Fruit fly (Drosophila melanogaster) whole organism, prepupa: ENCODE data around the gene Cpr62Bb.

Source experiments
- CG32006 ChIP-seq: fragments of 200-800 bp; sonication (Bioruptor generic); optimal IDR thresholded peaks from 3 replicates; lab custom pipeline; 2017; ENCODE audit warnings: missing biosample characterization, mild to moderate bottlenecking, missing genetic modification characterization
- CG6163 ChIP-seq: fragments of 200-800 bp; sonication (Bioruptor generic); IDR thresholded peaks from 3 replicates; pipeline ENCODE4 v1.3.6; 2022; ENCODE audit warnings: missing biosample characterization, missing genetic modification characterization
- CG8632 ChIP-seq: fragments of 200-800 bp; sonication (Bioruptor generic); optimal IDR thresholded peaks from 3 replicates; lab custom pipeline; 2016; ENCODE audit warnings: missing biosample characterization, missing genetic modification characterization
- acj6 ChIP-seq: fragments of 200-800 bp; sonication (Bioruptor generic); optimal IDR thresholded peaks from 3 replicates; lab custom pipeline; 2016; ENCODE audit warnings: missing biosample characterization, missing genetic modification characterization
- esn ChIP-seq: fragments of 200-800 bp; sonication (Bioruptor generic); optimal IDR thresholded peaks from 2 replicates; lab custom pipeline; 2016; ENCODE audit warnings: missing biosample characterization, mild to moderate bottlenecking, missing genetic modification characterization, moderate library complexity
- pdm3 ChIP-seq: fragments of 200-800 bp; sonication (Bioruptor generic); optimal IDR thresholded peaks from 3 replicates; lab custom pipeline; 2016; ENCODE audit warnings: missing biosample characterization, missing genetic modification characterization
- spab ChIP-seq: fragments of 200-800 bp; sonication (Bioruptor generic); optimal IDR thresholded peaks from 2 replicates; lab custom pipeline; 2017; ENCODE audit warnings: missing biosample characterization, mild to moderate bottlenecking, missing genetic modification characterization, missing genetic modification reagents
- svp ChIP-seq: fragments of 200-800 bp; sonication (Bioruptor generic); peaks from one replicate; lab custom pipeline; 2016; ENCODE audit warnings: missing biosample characterization, missing genetic modification characterization

DNA sequence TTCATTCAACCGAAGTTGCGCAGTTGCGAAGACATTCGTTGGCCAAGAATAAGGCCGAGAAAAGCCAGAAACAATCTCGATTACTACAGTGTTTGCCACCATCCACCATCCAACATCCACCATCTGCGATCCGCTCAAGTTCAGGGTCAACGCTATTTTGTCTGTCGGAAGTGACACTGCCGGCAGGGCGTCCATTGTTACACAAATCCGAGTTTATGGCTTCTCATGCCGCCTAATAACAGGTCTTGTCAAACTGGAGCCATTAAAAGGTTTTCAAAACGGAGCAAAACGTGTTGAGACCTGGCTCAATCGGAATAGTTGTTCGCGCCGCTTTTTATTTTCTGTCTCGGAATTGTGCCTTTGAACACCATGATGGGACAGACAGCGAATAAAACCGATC is 16.1 kb downstream of the Cpr62Bb start:
- TF ChIP-seq spab = no peak
- no peak for TF ChIP-seq CG6163 (GFP tag; lab: Robert Waterston, UW)
- no peak for TF ChIP-seq acj6 (GFP tag; lab: Kevin White, UChicago)
- no peak for TF ChIP-seq pdm3 (GFP tag; lab: Kevin White, UChicago)
- TF ChIP-seq esn (GFP tag; lab: Kevin White, UChicago) = no peak
- no peak for TF ChIP-seq CG32006
- no peak for TF ChIP-seq CG8632
- peak; percentile 11 for TF ChIP-seq svp (GFP tag; lab: Kevin White, UChicago)
